Fruit fly (Drosophila melanogaster): ENCODE results near the gene crim.
A peak's percentile ranks its signal among the peaks of the same experiment; 100 is the strongest.

The crim gene

DNA sequence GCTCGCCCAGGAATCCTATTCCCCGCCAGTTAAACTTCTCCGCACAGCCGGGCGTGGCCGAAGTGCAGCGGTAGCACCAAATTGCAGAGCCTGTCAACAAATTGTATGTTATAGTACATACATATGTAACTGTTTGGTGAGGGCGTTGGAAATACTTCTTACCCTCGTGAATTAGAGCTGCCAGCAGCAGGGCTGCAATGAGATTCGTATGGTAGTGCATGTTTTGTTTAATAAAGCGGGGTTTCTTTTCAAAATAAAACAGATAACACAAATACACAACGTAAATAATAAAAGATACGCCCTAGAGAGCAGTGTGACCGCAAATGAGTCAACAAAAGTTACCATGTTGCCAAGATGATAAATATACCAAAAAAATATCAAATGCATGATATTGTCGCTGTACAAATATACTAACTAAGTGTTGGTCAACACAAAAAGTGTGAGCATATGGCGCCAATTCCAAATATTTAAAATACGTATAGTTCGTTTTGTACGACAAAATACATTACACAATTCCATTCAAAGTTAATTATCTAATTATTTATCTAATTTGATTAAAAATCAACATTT is at the start of gene crim (continued):
- TF ChIP-seq Myb (GFP tag; optimal IDR thresholded peaks at IDR 0.05) (peak; percentile 26), CG18476 (GFP tag; optimal IDR thresholded peaks at IDR 0.05) (no peak), so (GFP tag; IDR thresholded peaks at IDR 0.05) (0 out of 3 replicates have a peak, but pooled peaks have one; percentile 34), CG14710 (tag; optimal IDR thresholded peaks at IDR 0.05) (peak; percentile 62), gcm (GFP tag; optimal IDR thresholded peaks at IDR 0.05) (no peak), phol (tag; optimal IDR thresholded peaks at IDR 0.05) (peak; percentile 42), CG13287 (GFP tag; IDR thresholded peaks at IDR 0.05; ENCODE audit: partially characterized antibody) (peak; percentile 50; the same call in 1 of the 2 replicates), ham (GFP tag; IDR thresholded peaks at IDR 0.05) (no peak), CG12071 (GFP tag; optimal IDR thresholded peaks at IDR 0.05) (no peak), CG17829 (tag; optimal IDR thresholded peaks at IDR 0.05) (peak; percentile 43), Hmx (GFP tag; optimal IDR thresholded peaks at IDR 0.05) (no peak), grau (tag; optimal IDR thresholded peaks at IDR 0.05) (peak; percentile 2), amos (GFP tag; IDR thresholded peaks at IDR 0.05; ENCODE audit: partially characterized antibody) (no peak), E2f2 (GFP tag; IDR thresholded peaks at IDR 0.05) (peak; percentile 98), Nf-YC (tag; optimal IDR thresholded peaks at IDR 0.05) (peak; percentile 28), Ets97D (GFP tag; optimal IDR thresholded peaks at IDR 0.05) (peak; percentile 59), CG8290 (GFP tag; optimal IDR thresholded peaks at IDR 0.05) (no peak), CG8290 (tag; optimal IDR thresholded peaks at IDR 0.05) (peak in 1 of 2 experiments; percentile 52)

DNA sequence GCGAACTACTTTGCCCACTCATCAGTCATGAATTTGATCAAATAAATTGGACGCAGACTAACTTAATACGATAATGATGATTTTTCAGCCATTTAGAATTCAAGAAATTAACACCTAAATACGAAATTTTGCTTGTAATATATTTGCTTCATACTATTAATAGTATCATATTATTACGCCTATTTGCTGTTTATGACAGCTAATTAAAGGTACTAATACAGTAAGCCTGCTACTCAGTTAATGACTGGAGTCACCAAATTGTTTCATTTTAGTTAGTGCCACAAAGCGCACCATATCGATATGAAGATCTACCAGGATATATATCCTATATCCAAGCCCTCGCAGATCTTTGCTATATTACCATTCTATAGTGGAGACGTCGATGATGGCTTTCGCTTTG is 39.8 kb upstream of the crim start, which contains the start of gene Gr68a:
Gene Gr68a (plus strand): TSS at position 301 of the 400 bp plus-strand sequence.
- TF ChIP-seq Rx (GFP tag; IDR thresholded peaks at IDR 0.05) (no peak), CG15011 (GFP tag; optimal IDR thresholded peaks at IDR 0.05) (no peak), hth (optimal IDR thresholded peaks at IDR 0.05) (no peak), Optix (GFP tag; IDR thresholded peaks at IDR 0.05) (no peak), emc (GFP tag; optimal IDR thresholded peaks at IDR 0.05) (no peak), CG13123 (GFP tag; optimal IDR thresholded peaks at IDR 0.05) (no peak), scrt (GFP tag; optimal IDR thresholded peaks at IDR 0.05) (no peak), caup (GFP tag; optimal IDR thresholded peaks at IDR 0.05; ENCODE audit: severe bottlenecking) (no peak), CG6765 (GFP tag; optimal IDR thresholded peaks at IDR 0.05) (no peak), CG8359 (GFP tag; optimal IDR thresholded peaks at IDR 0.05; ENCODE audit: borderline replicate concordance) (no peak), nau (GFP tag; optimal IDR thresholded peaks at IDR 0.05) (no peak), rib (GFP tag; IDR thresholded peaks at IDR 0.05) (no peak), CG7928 (GFP tag; optimal IDR thresholded peaks at IDR 0.05) (no peak), Lpt (GFP tag; optimal IDR thresholded peaks at IDR 0.05) (no peak), ssp (GFP tag; IDR thresholded peaks at IDR 0.05) (no peak), az2 (GFP tag; optimal IDR thresholded peaks at IDR 0.05) (no peak), CG11723 (GFP tag; optimal IDR thresholded peaks at IDR 0.05) (no peak), CG32532 (GFP tag; IDR thresholded peaks at IDR 0.05) (no peak), CG17612 (GFP tag; IDR thresholded peaks at IDR 0.05) (no peak), ind (GFP tag; optimal IDR thresholded peaks at IDR 0.05) (no peak)

DNA sequence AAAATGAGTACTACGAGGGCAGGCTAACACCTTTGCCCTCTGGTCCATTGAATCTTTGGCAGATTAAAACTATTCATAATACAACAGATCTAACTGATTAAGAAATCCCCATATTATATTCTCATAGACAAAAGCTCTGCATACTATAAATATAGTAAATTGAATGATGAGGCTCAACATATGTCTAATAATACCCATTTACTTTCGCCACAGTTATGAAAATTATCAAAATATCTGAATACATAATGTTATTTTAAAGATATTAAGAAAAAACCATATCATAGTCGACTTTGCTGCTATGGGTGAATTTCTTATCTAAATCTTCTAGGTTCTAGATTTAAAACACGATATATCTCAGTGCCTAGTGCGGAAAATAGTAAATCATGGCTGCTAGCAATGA is 20.7 kb upstream of the crim start, which contains the start of gene CG32087:
Gene CG32087 (plus strand): TSS at position 301 of the 400 bp plus-strand sequence.
- TF ChIP-seq ac (GFP tag; optimal IDR thresholded peaks at IDR 0.05) (no peak), vfl (GFP tag; optimal IDR thresholded peaks at IDR 0.05) (no peak), ind (GFP tag; optimal IDR thresholded peaks at IDR 0.05) (no peak), Blimp-1 (GFP tag; optimal IDR thresholded peaks at IDR 0.05) (no peak), CG33557 (GFP tag; optimal IDR thresholded peaks at IDR 0.05) (no peak), Bgb (GFP tag; IDR thresholded peaks at IDR 0.05; ENCODE audit: partially characterized antibody) (no peak), Xrp1 (GFP tag; IDR thresholded peaks at IDR 0.05) (no peak), NC2β (GFP tag; optimal IDR thresholded peaks at IDR 0.05) (no peak), CG2120 (GFP tag; optimal IDR thresholded peaks at IDR 0.05) (no peak), pb (GFP tag; optimal IDR thresholded peaks at IDR 0.05) (no peak), Gug (GFP tag; IDR thresholded peaks at IDR 0.05) (no peak), Hr78 (GFP tag; optimal IDR thresholded peaks at IDR 0.05) (no peak), B-H2 (GFP tag; optimal IDR thresholded peaks at IDR 0.05) (no peak), z (GFP tag; IDR thresholded peaks at IDR 0.05) (no peak)

Data from whole organism, embryonic.